Fruit fly (Drosophila melanogaster): ENCODE results near the gene mRpL11.

The mRpL11 gene

DNA sequence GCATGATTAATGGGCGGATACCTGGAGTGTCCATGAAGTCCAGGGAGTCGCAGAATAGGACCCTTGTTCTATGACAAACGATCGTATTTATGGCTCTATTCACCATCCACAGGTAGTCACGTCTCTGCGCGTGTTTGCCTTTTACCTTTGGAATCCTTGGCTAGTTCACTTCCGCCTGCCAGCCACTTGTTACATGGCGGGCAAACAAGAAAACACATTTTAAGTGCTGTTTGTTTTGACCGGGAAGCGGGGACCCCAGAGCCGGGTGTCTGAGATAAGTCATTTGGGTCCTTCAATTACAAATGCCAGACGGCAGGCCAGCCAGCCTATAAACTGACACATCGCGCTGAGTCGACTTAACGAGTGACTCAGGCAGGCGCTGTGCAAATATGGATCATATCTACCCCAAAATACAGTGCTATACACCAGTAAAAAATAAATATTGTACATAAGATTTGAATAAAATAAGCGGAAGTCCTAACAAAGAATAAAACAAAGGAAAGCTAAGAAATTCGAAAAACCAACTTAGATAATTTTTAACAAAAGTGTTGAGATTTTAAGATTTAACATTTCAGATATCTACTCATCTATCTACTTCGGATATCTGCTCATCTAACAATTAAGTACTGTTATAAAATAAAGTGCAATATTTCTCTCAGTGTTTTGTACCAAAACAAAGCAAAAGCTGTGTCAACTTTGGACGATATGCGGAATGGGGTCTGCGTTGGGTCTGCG is 26.9 kb upstream of the mRpL11 start:
- TF ChIP-seq CG31365 (tag; optimal IDR thresholded peaks at IDR 0.05) (no peak), ara (GFP tag; IDR thresholded peaks at IDR 0.05) (0 out of 2 replicates have a peak, but pooled peaks have one; percentile 30), Neu2 (GFP tag; optimal IDR thresholded peaks at IDR 0.05; ENCODE audit: borderline replicate concordance) (no peak), crol (GFP tag; IDR thresholded peaks at IDR 0.05) (no peak), aop (GFP tag; IDR thresholded peaks at IDR 0.05) (0 out of 2 replicates have a peak, but pooled peaks have one; percentile 16), CG9727 (GFP tag; optimal IDR thresholded peaks at IDR 0.05) (peak; percentile 31), CG7271 (tag; optimal IDR thresholded peaks at IDR 0.05) (peak; percentile 35), tll (GFP tag; optimal IDR thresholded peaks at IDR 0.05) (peak in 1 of 2 experiments; percentile 99), CG4328 (GFP tag; optimal IDR thresholded peaks at IDR 0.05) (no peak), Kr (GFP tag; optimal IDR thresholded peaks at IDR 0.05) (peak; percentile 14), CG8359 (GFP tag; optimal IDR thresholded peaks at IDR 0.05; ENCODE audit: borderline replicate concordance) (peak; percentile 18), prd (optimal IDR thresholded peaks at IDR 0.05) (no peak), prd (GFP tag; IDR thresholded peaks at IDR 0.05) (peak; percentile 44; the same call in 2 of the 3 replicates), kni (GFP tag; optimal IDR thresholded peaks at IDR 0.05) (peak; percentile 67), CG15479 (GFP tag; optimal IDR thresholded peaks at IDR 0.05) (peak; percentile 51), zf30C (GFP tag; optimal IDR thresholded peaks at IDR 0.05) (peak; percentile 11), zfh1 (GFP tag; IDR thresholded peaks at IDR 0.05) (peak; percentile 35; the same call in 1 of the 3 replicates), zen (tag; optimal IDR thresholded peaks at IDR 0.05) (peak; percentile 88), tup (GFP tag; optimal IDR thresholded peaks at IDR 0.05) (no peak), CG15696 (tag; optimal IDR thresholded peaks at IDR 0.05) (peak; percentile 72), CG8765 (GFP tag; IDR thresholded peaks at IDR 0.05) (0 out of 2 replicates have a peak, but pooled peaks have one; percentile 12), CG3847 (GFP tag; IDR thresholded peaks at IDR 0.05) (no peak), CG6813 (GFP tag; optimal IDR thresholded peaks at IDR 0.05) (peak; percentile 26), ac (GFP tag; optimal IDR thresholded peaks at IDR 0.05) (peak; percentile 47), cad (GFP tag; optimal IDR thresholded peaks at IDR 0.05) (peak; percentile 87), CG2129 (GFP tag; IDR thresholded peaks at IDR 0.05; ENCODE audit: partially characterized antibody) (no peak), fd102C (GFP tag; optimal IDR thresholded peaks at IDR 0.05) (peak; percentile 40), sens (GFP tag) (peak; percentile 56), Ssrp (tag; optimal IDR thresholded peaks at IDR 0.05) (no peak), Med (GFP tag) (peak; percentile 6), twi (tag; optimal IDR thresholded peaks at IDR 0.05) (peak; percentile 10)

DNA sequence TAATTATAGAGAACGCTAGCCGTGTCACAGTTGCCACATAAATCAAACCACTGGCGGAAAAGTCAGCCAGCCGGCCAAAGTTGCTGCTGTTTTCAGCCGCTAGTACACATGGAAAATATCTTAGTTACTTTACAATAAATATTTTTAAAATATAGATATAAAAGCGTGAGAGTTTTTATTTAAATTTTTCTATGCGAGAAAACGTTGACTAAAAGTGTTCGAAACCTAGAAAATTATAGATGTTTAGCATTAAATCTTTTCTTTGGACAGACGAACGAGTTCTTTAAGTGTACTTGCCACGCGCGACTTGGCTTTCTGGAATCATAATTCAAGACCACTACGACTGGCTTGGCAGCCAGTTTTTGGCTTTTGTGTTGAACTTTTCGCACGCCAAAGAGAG is 25.2 kb upstream of the mRpL11 start:
- no peak for TF ChIP-seq CG7987 (GFP tag; optimal IDR thresholded peaks at IDR 0.05)
- no peak for TF ChIP-seq tap (tag; optimal IDR thresholded peaks at IDR 0.05)
- TF ChIP-seq CG4424 (GFP tag; optimal IDR thresholded peaks at IDR 0.05), result no peak
- no peak for TF ChIP-seq CG31388 (GFP tag; optimal IDR thresholded peaks at IDR 0.05)
- no peak for TF ChIP-seq Bdp1 (GFP tag; optimal IDR thresholded peaks at IDR 0.05)
- no peak for TF ChIP-seq CG15479 (GFP tag; optimal IDR thresholded peaks at IDR 0.05)
- TF ChIP-seq Poxn (GFP tag; IDR thresholded peaks at IDR 0.05), result no peak
- TF ChIP-seq CG4360 (GFP tag; IDR thresholded peaks at IDR 0.05), result no peak
- TF ChIP-seq CG15073 (GFP tag; optimal IDR thresholded peaks at IDR 0.05), result no peak
- no peak for TF ChIP-seq ERR (GFP tag; optimal IDR thresholded peaks at IDR 0.05)
- no peak for TF ChIP-seq stc (GFP tag; IDR thresholded peaks at IDR 0.05)
- TF ChIP-seq trh (GFP tag; optimal IDR thresholded peaks at IDR 0.05), result no peak
- TF ChIP-seq tna (GFP tag; IDR thresholded peaks at IDR 0.05; ENCODE audit: partially characterized antibody), result no peak
- TF ChIP-seq CG14667 (GFP tag; IDR thresholded peaks at IDR 0.05), result no peak
- TF ChIP-seq Ada2b (GFP tag; IDR thresholded peaks at IDR 0.05), result no peak
- TF ChIP-seq Blimp-1 (GFP tag; optimal IDR thresholded peaks at IDR 0.05), result peak; percentile 31
- no peak for TF ChIP-seq CkIIα-i1 (GFP tag; IDR thresholded peaks at IDR 0.05)
- no peak for TF ChIP-seq CG14860 (GFP tag; IDR thresholded peaks at IDR 0.05; ENCODE audit: partially characterized antibody)
- TF ChIP-seq vvl (GFP tag; IDR thresholded peaks at IDR 0.05), result no peak
- peak; percentile 38 for TF ChIP-seq sens (GFP tag)
- TF ChIP-seq CG2678 (tag; optimal IDR thresholded peaks at IDR 0.05), result peak; percentile 17

Data from whole organism, embryonic.